Fruit fly (Drosophila melanogaster): ENCODE data around the gene Sap-r.

Sap-r gene

DNA sequence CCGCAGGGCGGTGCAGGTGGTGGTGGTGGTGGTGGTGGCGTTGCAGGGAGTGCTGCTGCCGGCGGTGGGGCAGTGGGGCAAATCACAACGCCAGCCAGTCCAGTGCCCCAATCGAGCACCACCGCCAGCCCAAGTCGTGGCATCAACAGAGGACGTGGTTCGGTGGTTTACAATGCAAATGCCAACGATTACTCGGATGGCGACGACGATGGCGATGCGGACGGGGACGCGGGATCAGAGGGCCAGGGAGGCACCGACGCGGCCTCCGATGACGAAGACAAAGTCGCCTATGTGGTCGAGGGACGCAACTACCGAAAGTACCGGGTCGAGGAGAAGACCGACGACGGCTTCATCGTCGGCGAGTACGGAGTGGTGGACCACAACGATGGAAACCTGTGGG lies 48.1 kb downstream of the Sap-r start:
- TF ChIP-seq dan (GFP tag; IDR thresholded peaks at IDR 0.05) (no peak), CG16863 (GFP tag; optimal IDR thresholded peaks at IDR 0.05) (no peak), CG4854 (GFP tag; optimal IDR thresholded peaks at IDR 0.05) (no peak), Ets97D (GFP tag; optimal IDR thresholded peaks at IDR 0.05) (no peak), Dp (GFP tag; optimal IDR thresholded peaks at IDR 0.05) (no peak), CG3065 (GFP tag; optimal IDR thresholded peaks at IDR 0.05) (no peak)
